Worm (Caenorhabditis elegans): ENCODE data around the gene Y45F10C.2.

Gene Y45F10C.2

ce11 chrIV:13700847-13701246, 38.4 kb upstream of the Y45F10C.2 start:
- TF ChIP-seq nhr-25 (tag; optimal IDR thresholded peaks at IDR 0.05) (peak; percentile 30), aly-2 (tag; optimal IDR thresholded peaks at IDR 0.05) (no peak)

ce11 chrIV:13699384-13699788, 36.9 kb upstream of the Y45F10C.2 start:
- TF ChIP-seq tbx-2 (tag; optimal IDR thresholded peaks at IDR 0.05) (no peak), ama-1 (optimal IDR thresholded peaks at IDR 0.05) (no peak), lin-39 (tag; optimal IDR thresholded peaks at IDR 0.05) (peak; percentile 99), nhr-67 (tag; optimal IDR thresholded peaks at IDR 0.05) (no peak), nhr-12 (tag; optimal IDR thresholded peaks at IDR 0.05) (no peak), zag-1 (tag; optimal IDR thresholded peaks at IDR 0.05) (no peak), unc-62 (GFP tag; optimal IDR thresholded peaks at IDR 0.05) (peak; percentile 91), nhr-237 (tag; optimal IDR thresholded peaks at IDR 0.05) (no peak), nhr-43 (tag; optimal IDR thresholded peaks at IDR 0.05; ENCODE audit: poor library complexity, severe bottlenecking) (no peak), ceh-82 (tag; optimal IDR thresholded peaks at IDR 0.05) (no peak), mml-1 (tag; optimal IDR thresholded peaks at IDR 0.05) (no peak), elt-1 (tag; optimal IDR thresholded peaks at IDR 0.05) (peak; percentile 71), fkh-2 (tag; optimal IDR thresholded peaks at IDR 0.05) (no peak), eor-1 (tag; optimal IDR thresholded peaks at IDR 0.05) (no peak), egl-5 (tag; optimal IDR thresholded peaks at IDR 0.05) (peak; percentile 38), aly-2 (tag; optimal IDR thresholded peaks at IDR 0.05) (no peak), nfya-1 (tag; optimal IDR thresholded peaks at IDR 0.05; ENCODE audit: insufficient read depth) (peak; percentile 22), nhr-25 (tag; optimal IDR thresholded peaks at IDR 0.05) (peak; percentile 8), nhr-76 (tag; optimal IDR thresholded peaks at IDR 0.05) (no peak), egl-27 (tag; optimal IDR thresholded peaks at IDR 0.05) (no peak), elt-3 (tag; optimal IDR thresholded peaks at IDR 0.05) (no peak), sea-2 (GFP tag; optimal IDR thresholded peaks at IDR 0.05) (no peak), R02D3.7 (tag; optimal IDR thresholded peaks at IDR 0.05) (no peak), hmg-11 (tag; optimal IDR thresholded peaks at IDR 0.05) (peak; percentile 1)

ce11 chrIV:13698603-13699002, 36.1 kb upstream of the Y45F10C.2 start, which contains the start of gene T23G4.127:
Gene T23G4.127 (minus strand): TSS chrIV:13698703.
- TF ChIP-seq aly-2 (tag; optimal IDR thresholded peaks at IDR 0.05) (no peak), nhr-11 (tag; optimal IDR thresholded peaks at IDR 0.05) (no peak), ama-1 (optimal IDR thresholded peaks at IDR 0.05) (no peak), fkh-2 (tag; optimal IDR thresholded peaks at IDR 0.05) (no peak)

- TF ChIP-seq nfya-1 (tag; optimal IDR thresholded peaks at IDR 0.05; ENCODE audit: insufficient read depth) = peak; percentile 3
- TF ChIP-seq nhr-77 (tag; optimal IDR thresholded peaks at IDR 0.05) = no peak
Measured at ce11 chrIV:13696900-13697299, 34.4 kb upstream of the Y45F10C.2 start.

ce11 chrIV:13695720-13696364, 33.4 kb upstream of the Y45F10C.2 start:
- no peak for TF ChIP-seq pha-4 (tag; optimal IDR thresholded peaks at IDR 0.05)
- TF ChIP-seq sea-2 (GFP tag; optimal IDR thresholded peaks at IDR 0.05) = no peak
- TF ChIP-seq unc-62 (GFP tag; optimal IDR thresholded peaks at IDR 0.05) = peak; percentile 98
- no peak for TF ChIP-seq aly-2 (tag; optimal IDR thresholded peaks at IDR 0.05)
- TF ChIP-seq lin-39 (tag; optimal IDR thresholded peaks at IDR 0.05) = peak; percentile 99
- TF ChIP-seq nfya-1 (tag; optimal IDR thresholded peaks at IDR 0.05; ENCODE audit: insufficient read depth) = peak; percentile 35
- peak; percentile 28 for TF ChIP-seq elt-1 (tag; optimal IDR thresholded peaks at IDR 0.05)
- peak; percentile 1 for TF ChIP-seq snpc-4 (tag; optimal IDR thresholded peaks at IDR 0.05)
- TF ChIP-seq hmg-11 (tag; optimal IDR thresholded peaks at IDR 0.05) = peak; percentile 12
- TF ChIP-seq ceh-28 (tag; optimal IDR thresholded peaks at IDR 0.05) = peak; percentile 42

ce11 chrIV:13695302-13695701, 32.8 kb upstream of the Y45F10C.2 start:
- TF ChIP-seq nhr-67 (tag; optimal IDR thresholded peaks at IDR 0.05) (no peak), nhr-12 (tag; optimal IDR thresholded peaks at IDR 0.05) (no peak), elt-3 (tag; optimal IDR thresholded peaks at IDR 0.05) (no peak), tbx-2 (tag; optimal IDR thresholded peaks at IDR 0.05) (no peak), unc-39 (tag; optimal IDR thresholded peaks at IDR 0.05) (no peak), lin-15B (tag; optimal IDR thresholded peaks at IDR 0.05) (no peak), fkh-10 (GFP tag; optimal IDR thresholded peaks at IDR 0.05) (no peak), pqm-1 (tag; optimal IDR thresholded peaks at IDR 0.05) (no peak), nhr-237 (tag; optimal IDR thresholded peaks at IDR 0.05) (no peak)

Data from whole organism, L3 larva.